Worm (Caenorhabditis elegans): ENCODE data around the gene zfp-1.
A peak's percentile ranks its signal among the peaks of the same experiment; 100 is the strongest.

zfp-1 gene

DNA sequence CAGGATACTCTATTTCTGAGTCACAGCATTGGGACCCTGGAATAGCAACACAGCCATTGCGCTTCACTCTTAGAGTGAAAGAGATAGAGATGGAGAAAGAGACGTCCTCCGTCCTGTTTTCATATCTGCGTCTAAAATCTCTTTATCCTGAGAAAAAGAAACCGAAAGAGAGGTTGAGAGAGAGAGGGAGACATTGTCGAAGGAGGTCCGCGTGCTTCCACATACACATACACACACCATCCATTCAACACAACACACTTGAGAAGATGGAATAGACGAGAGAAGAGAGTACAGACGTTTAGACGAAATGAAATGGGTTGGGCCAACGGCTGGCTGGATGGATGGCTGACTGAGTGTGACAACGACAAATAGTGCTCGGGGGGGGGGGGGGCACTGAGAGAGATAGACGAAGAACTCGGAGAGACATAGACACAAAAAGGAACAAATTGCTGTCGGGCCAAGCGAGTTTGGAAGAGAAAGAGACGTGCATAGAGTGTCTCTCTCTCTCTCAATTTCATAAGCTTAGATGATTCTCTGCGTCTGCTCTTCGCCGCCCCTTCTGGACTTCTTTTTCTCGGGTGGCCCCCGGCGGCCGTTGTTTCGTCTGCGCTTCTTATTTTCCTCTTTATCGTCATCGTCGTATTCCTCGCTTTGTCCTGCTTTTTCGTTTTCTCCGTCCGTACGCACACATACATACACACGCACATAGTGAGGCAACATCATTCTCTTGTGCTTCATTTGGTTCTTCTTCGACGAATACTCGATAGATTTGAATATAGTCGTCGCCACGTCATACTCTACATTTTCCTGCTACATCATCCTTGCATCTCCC is 8.8 kb downstream of the zfp-1 start, which contains the start of gene F54F2.6:
F54F2.6 (minus strand) TSS at position 738 of the 832 bp plus-strand sequence.
- TF ChIP-seq unc-62 (GFP tag; optimal IDR thresholded peaks at IDR 0.05): peak; percentile 96
- TF ChIP-seq sptf-1 (tag; optimal IDR thresholded peaks at IDR 0.05): peak; percentile 78
- no peak for TF ChIP-seq elt-1 (tag; optimal IDR thresholded peaks at IDR 0.05; ENCODE audit: borderline replicate concordance, insufficient read depth)
- TF ChIP-seq flh-1 (GFP tag; optimal IDR thresholded peaks at IDR 0.05): no peak
- TF ChIP-seq ztf-11 (tag; optimal IDR thresholded peaks at IDR 0.05): peak; percentile 66
- TF ChIP-seq nhr-2 (tag; optimal IDR thresholded peaks at IDR 0.05): peak; percentile 63
- TF ChIP-seq lsy-2 (tag; optimal IDR thresholded peaks at IDR 0.05): peak; percentile 58
- no peak for TF ChIP-seq nhr-28 (tag; optimal IDR thresholded peaks at IDR 0.05)
- TF ChIP-seq mep-1 (tag; optimal IDR thresholded peaks at IDR 0.05): no peak
- no peak for TF ChIP-seq lin-32 (GFP tag; optimal IDR thresholded peaks at IDR 0.05)
- no peak for TF ChIP-seq snpc-4 (tag; optimal IDR thresholded peaks at IDR 0.05)
- peak; percentile 92 for TF ChIP-seq mls-2 (tag; optimal IDR thresholded peaks at IDR 0.05)
- no peak for TF ChIP-seq unc-39 (tag; optimal IDR thresholded peaks at IDR 0.05)
- TF ChIP-seq lin-13 (tag; optimal IDR thresholded peaks at IDR 0.05): peak; percentile 53
- TF ChIP-seq mab-5 (tag; optimal IDR thresholded peaks at IDR 0.05): no peak
- TF ChIP-seq ces-1 (GFP tag; optimal IDR thresholded peaks at IDR 0.05): peak; percentile 87
- TF ChIP-seq sem-2 (GFP tag; optimal IDR thresholded peaks at IDR 0.05): no peak
- peak; percentile 65 for TF ChIP-seq ham-2 (GFP tag; optimal IDR thresholded peaks at IDR 0.05)
- TF ChIP-seq ceh-39 (tag; optimal IDR thresholded peaks at IDR 0.05): no peak
- peak; percentile 33 for TF ChIP-seq nhr-12 (tag; optimal IDR thresholded peaks at IDR 0.05)
- TF ChIP-seq drap-1 (GFP tag; optimal IDR thresholded peaks at IDR 0.05): peak; percentile 56
- peak; percentile 72 for TF ChIP-seq nhr-237 (tag; optimal IDR thresholded peaks at IDR 0.05)
- peak; percentile 39 for TF ChIP-seq elt-3 (tag; optimal IDR thresholded peaks at IDR 0.05)
- TF ChIP-seq M03D4.4 (tag; optimal IDR thresholded peaks at IDR 0.05): peak; percentile 80
- TF ChIP-seq tbx-8 (GFP tag; optimal IDR thresholded peaks at IDR 0.05): peak; percentile 14
- no peak for TF ChIP-seq nhr-76 (tag; optimal IDR thresholded peaks at IDR 0.05)
- TF ChIP-seq bed-3 (GFP tag; optimal IDR thresholded peaks at IDR 0.05): no peak
- TF ChIP-seq hlh-1 (tag; optimal IDR thresholded peaks at IDR 0.05): peak; percentile 83
- TF ChIP-seq cnd-1 (tag; optimal IDR thresholded peaks at IDR 0.05): peak; percentile 60
- TF ChIP-seq ceh-83 (GFP tag; optimal IDR thresholded peaks at IDR 0.05): no peak
- TF ChIP-seq pha-4 (tag; optimal IDR thresholded peaks at IDR 0.05): peak; percentile 78
- TF ChIP-seq unc-120 (tag; optimal IDR thresholded peaks at IDR 0.05; ENCODE audit: poor library complexity, severe bottlenecking): peak; percentile 93
- no peak for TF ChIP-seq ceh-43 (GFP tag; optimal IDR thresholded peaks at IDR 0.05)
- peak; percentile 11 for TF ChIP-seq zip-8 (tag; optimal IDR thresholded peaks at IDR 0.05)

DNA sequence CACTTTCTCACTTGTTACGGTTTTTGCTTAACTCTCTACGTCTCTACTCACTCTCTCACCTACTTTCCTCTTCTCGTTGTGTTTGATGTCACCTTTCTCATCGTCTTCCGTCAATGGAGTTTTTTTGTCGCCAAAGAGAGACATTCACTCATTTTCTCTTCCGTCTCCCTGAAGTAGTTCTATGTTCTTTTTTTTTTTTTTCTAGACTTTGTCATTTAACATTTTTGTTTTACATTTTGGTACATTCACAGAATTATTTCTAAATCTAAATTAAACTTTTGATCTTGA is 9.4 kb downstream of the zfp-1 start:
- TF ChIP-seq zip-8 (tag; optimal IDR thresholded peaks at IDR 0.05): no peak
- TF ChIP-seq nhr-2 (tag; optimal IDR thresholded peaks at IDR 0.05): no peak
- no peak for TF ChIP-seq bed-3 (GFP tag; optimal IDR thresholded peaks at IDR 0.05)
- no peak for TF ChIP-seq pha-4 (tag; optimal IDR thresholded peaks at IDR 0.05)
- TF ChIP-seq nhr-12 (tag; optimal IDR thresholded peaks at IDR 0.05): no peak
- TF ChIP-seq ceh-83 (GFP tag; optimal IDR thresholded peaks at IDR 0.05): no peak
- no peak for TF ChIP-seq ceh-39 (tag; optimal IDR thresholded peaks at IDR 0.05)
- no peak for TF ChIP-seq snpc-4 (tag; optimal IDR thresholded peaks at IDR 0.05)
- TF ChIP-seq sem-2 (GFP tag; optimal IDR thresholded peaks at IDR 0.05): no peak

DNA sequence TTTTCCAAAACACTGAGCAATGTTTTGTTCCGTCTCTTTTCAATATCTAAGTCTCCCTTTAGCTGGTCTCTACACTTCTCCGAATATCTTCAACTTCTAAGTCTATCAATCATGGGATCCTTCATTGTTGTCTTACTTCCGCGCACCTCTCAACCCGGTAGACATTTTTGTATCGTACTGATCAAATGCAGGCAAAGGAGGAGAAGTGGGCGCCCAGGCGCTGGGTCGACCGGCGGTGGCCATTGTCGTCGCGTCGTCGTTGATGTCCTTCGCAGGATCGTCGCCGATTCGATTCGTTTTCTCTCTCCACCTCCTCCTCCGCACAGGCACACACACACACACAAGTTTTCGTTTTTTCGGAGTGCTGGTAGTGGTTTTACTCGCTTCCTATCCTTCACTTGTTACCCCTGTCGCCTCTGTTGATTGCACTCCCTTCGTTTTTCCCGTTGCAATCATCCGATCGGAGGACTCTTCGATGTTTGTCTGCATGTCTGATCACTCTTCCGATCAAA is 10.1 kb downstream of the zfp-1 start:
- peak; percentile 31 for TF ChIP-seq blmp-1 (tag; optimal IDR thresholded peaks at IDR 0.05)
- no peak for TF ChIP-seq nhr-76 (tag; optimal IDR thresholded peaks at IDR 0.05)
- TF ChIP-seq elt-3 (tag; optimal IDR thresholded peaks at IDR 0.05): no peak
